Worm (Caenorhabditis elegans) whole organism, L1 larva: ENCODE data around the gene Y39B6A.41.

Experiments
- C04F5.9 ChIP-seq: sonication (generic microtip); optimal IDR thresholded peaks from 2 replicates; lab custom pipeline; 2016; ENCODE audit warnings: missing genetic modification characterization, missing compliant biosample characterization
- C16A3.4 ChIP-seq: fragments of 150-350 bp; optimal IDR thresholded peaks from 2 replicates; lab custom pipeline; 2014; ENCODE audit warnings: missing biosample characterization, missing genetic modification characterization
- C34B4.2 ChIP-seq: sonication (generic microtip); optimal IDR thresholded peaks from 2 replicates; lab custom pipeline; 2017; ENCODE audit warnings: mild to moderate bottlenecking, missing genetic modification characterization, missing compliant biosample characterization
- F16B12.6 ChIP-seq: fragments of 150-350 bp; optimal IDR thresholded peaks from 2 replicates; lab custom pipeline; 2014; ENCODE audit warnings: missing biosample characterization, missing genetic modification characterization
- Y116A8C.19 ChIP-seq: sonication (generic microtip); optimal IDR thresholded peaks from 2 replicates; lab custom pipeline; 2016; ENCODE audit warnings: missing compliant biosample characterization, missing genetic modification characterization, borderline replicate concordance
- ama-1 ChIP-seq: fragments of 150-350 bp; optimal IDR thresholded peaks from 2 replicates; lab custom pipeline; 2014
- blmp-1 ChIP-seq: fragments of 150-350 bp; optimal IDR thresholded peaks from 2 replicates; lab custom pipeline; 2014; ENCODE audit warnings: missing biosample characterization, missing genetic modification characterization
- ceh-63 ChIP-seq: fragments of 200-800 bp; sonication (Bioruptor generic); optimal IDR thresholded peaks from 2 replicates; lab custom pipeline; 2018; ENCODE audit warnings: mild to moderate bottlenecking, missing genetic modification characterization, missing compliant biosample characterization
- ceh-8 ChIP-seq: fragments of 200-800 bp; sonication (Bioruptor generic); optimal IDR thresholded peaks from 2 replicates; lab custom pipeline; 2018; ENCODE audit warnings: mild to moderate bottlenecking, missing genetic modification characterization, moderate library complexity, missing compliant biosample characterization
- ceh-88 ChIP-seq: fragments of 200-800 bp; sonication (Bioruptor generic); IDR thresholded peaks from 2 replicates; pipeline ENCODE4 v1.3.6; 2022; ENCODE audit warnings: missing genetic modification characterization, missing compliant biosample characterization
- ceh-90 ChIP-seq: sonication (generic microtip); optimal IDR thresholded peaks from 2 replicates; lab custom pipeline; 2016; ENCODE audit warnings: missing genetic modification characterization, missing compliant biosample characterization
- ces-1 ChIP-seq: fragments of 150-350 bp; optimal IDR thresholded peaks from 2 replicates; lab custom pipeline; 2014; ENCODE audit warnings: missing biosample characterization, missing genetic modification reagents, missing genetic modification characterization
- dpl-1 ChIP-seq, 3 experiments: fragments of 150-350 bp in 2 of 3; sonication (generic microtip) in 1 of 3; optimal IDR thresholded peaks; 2 replicates each; lab custom pipeline; 2014 to 2017; ENCODE audit warnings: missing biosample characterization in 3 of 3, missing genetic modification characterization in 3 of 3, missing genetic modification reagents in 3 of 3
- dsc-1 ChIP-seq: sonication (generic microtip); optimal IDR thresholded peaks from 2 replicates; lab custom pipeline; 2016; ENCODE audit warnings: mild to moderate bottlenecking, missing genetic modification characterization, missing compliant biosample characterization
- egl-13 ChIP-seq: sonication (generic microtip); optimal IDR thresholded peaks from 2 replicates; lab custom pipeline; 2016; ENCODE audit warnings: missing genotype, missing genetic modification reagents, missing genetic modification characterization, missing compliant biosample characterization
- egl-27 ChIP-seq, 2 experiments: fragments of 150-350 bp in 1 of 2; sonication (generic microtip); optimal IDR thresholded peaks; 3 replicates each; lab custom pipeline; 2017 to 2018; ENCODE audit warnings: missing biosample characterization in 2 of 2, missing genetic modification characterization in 2 of 2, missing genetic modification reagents in 2 of 2
- elt-2 ChIP-seq: sonication (generic microtip); optimal IDR thresholded peaks from 2 replicates; lab custom pipeline; 2016; ENCODE audit warnings: missing genetic modification characterization, mild to moderate bottlenecking, inconsistent platforms, missing compliant biosample characterization, missing genetic modification reagents
- fkh-10 ChIP-seq: sonication (generic microtip); optimal IDR thresholded peaks from 2 replicates; lab custom pipeline; 2017; ENCODE audit warnings: missing biosample characterization, missing genetic modification reagents, missing genetic modification characterization
- fkh-8 ChIP-seq: sonication (generic microtip); optimal IDR thresholded peaks from 2 replicates; lab custom pipeline; 2016; ENCODE audit warnings: mild to moderate bottlenecking, missing genetic modification characterization, missing compliant biosample characterization
- fos-1 ChIP-seq: fragments of 150-350 bp; optimal IDR thresholded peaks from 2 replicates; lab custom pipeline; 2014; ENCODE audit warnings: missing biosample characterization, missing genetic modification characterization
- grh-1 ChIP-seq: fragments of 200-800 bp; sonication (Bioruptor generic); IDR thresholded peaks from 2 replicates; pipeline ENCODE4 v1.3.6; 2022; ENCODE audit warnings: missing genetic modification reagents, missing genetic modification characterization, missing compliant biosample characterization
- hlh-17 ChIP-seq: fragments of 200-800 bp; sonication (Bioruptor generic); optimal IDR thresholded peaks from 2 replicates; lab custom pipeline; 2018; ENCODE audit warnings: missing genetic modification characterization, mild to moderate bottlenecking, missing compliant biosample characterization, moderate library complexity, borderline replicate concordance
- irx-1 ChIP-seq: sonication (generic microtip); optimal IDR thresholded peaks from 2 replicates; lab custom pipeline; 2016; ENCODE audit warnings: missing genetic modification characterization, missing compliant biosample characterization
- lin-13 ChIP-seq: fragments of 150-350 bp; optimal IDR thresholded peaks from 2 replicates; lab custom pipeline; 2014; ENCODE audit warnings: missing biosample characterization, missing genetic modification reagents, missing genetic modification characterization
- lin-14 ChIP-seq: fragments of 200-800 bp; sonication (Bioruptor generic); optimal IDR thresholded peaks from 2 replicates; lab custom pipeline; 2018; ENCODE audit warnings: mild to moderate bottlenecking, missing genetic modification characterization, moderate library complexity, missing compliant biosample characterization
- lin-15B ChIP-seq: fragments of 150-350 bp; sonication (generic microtip); optimal IDR thresholded peaks from 3 replicates; lab custom pipeline; 2014; ENCODE audit warnings: missing biosample characterization, missing genetic modification characterization
- lir-3 ChIP-seq: sonication (generic microtip); optimal IDR thresholded peaks from 2 replicates; lab custom pipeline; 2016; ENCODE audit warnings: mild to moderate bottlenecking, missing genetic modification characterization, moderate library complexity, missing compliant biosample characterization; ENCODE audit not compliant: poor library complexity
- lsy-2 ChIP-seq, 2 experiments: fragments of 150-350 bp; optimal IDR thresholded peaks; 2 replicates each; lab custom pipeline; 2014; ENCODE audit warnings: missing biosample characterization in 2 of 2, missing genetic modification characterization in 2 of 2
- mdl-1 ChIP-seq, 2 experiments: fragments of 150-350 bp; optimal IDR thresholded peaks; 2 replicates each; lab custom pipeline; 2014 to 2017; ENCODE audit warnings: missing biosample characterization in 2 of 2, missing genetic modification characterization in 2 of 2, inconsistent platforms in 1 of 2
- mep-1 ChIP-seq: fragments of 150-350 bp; optimal IDR thresholded peaks from 2 replicates; lab custom pipeline; 2014; ENCODE audit warnings: missing biosample characterization, missing genetic modification characterization
- nhr-12 ChIP-seq: sonication (generic microtip); optimal IDR thresholded peaks from 2 replicates; lab custom pipeline; 2017; ENCODE audit warnings: missing biosample characterization, missing genetic modification characterization
- nhr-19 ChIP-seq: fragments of 200-800 bp; sonication (Bioruptor generic); conservative IDR thresholded peaks from 2 replicates; pipeline ENCODE4 v1.3.6; 2022; ENCODE audit warnings: missing genetic modification characterization, missing compliant biosample characterization
- nhr-20 ChIP-seq: sonication (generic microtip); optimal IDR thresholded peaks from 2 replicates; lab custom pipeline; 2016; ENCODE audit warnings: mild to moderate bottlenecking, missing genetic modification characterization, missing compliant biosample characterization
- nhr-237 ChIP-seq: fragments of 150-350 bp; optimal IDR thresholded peaks from 2 replicates; lab custom pipeline; 2014; ENCODE audit warnings: missing biosample characterization, missing genetic modification characterization
- nhr-28 ChIP-seq: fragments of 150-350 bp; optimal IDR thresholded peaks from 2 replicates; lab custom pipeline; 2014; ENCODE audit warnings: missing biosample characterization, missing genetic modification characterization
- nhr-47 ChIP-seq: sonication (generic microtip); optimal IDR thresholded peaks from 2 replicates; lab custom pipeline; 2016; ENCODE audit warnings: mild to moderate bottlenecking, missing genetic modification characterization, moderate library complexity, missing compliant biosample characterization
- nhr-71 ChIP-seq: sonication (generic microtip); optimal IDR thresholded peaks from 2 replicates; lab custom pipeline; 2016; ENCODE audit warnings: mild to moderate bottlenecking, missing genetic modification characterization, moderate library complexity, missing compliant biosample characterization
- nhr-76 ChIP-seq: sonication (generic microtip); optimal IDR thresholded peaks from 2 replicates; lab custom pipeline; 2017; ENCODE audit warnings: missing biosample characterization, missing genetic modification characterization
- nhr-77 ChIP-seq: fragments of 150-350 bp; optimal IDR thresholded peaks from 2 replicates; lab custom pipeline; 2014; ENCODE audit warnings: missing biosample characterization, missing genetic modification characterization
- nhr-84 ChIP-seq: sonication (generic microtip); optimal IDR thresholded peaks from 2 replicates; lab custom pipeline; 2017; ENCODE audit warnings: missing biosample characterization, missing genetic modification characterization
- nhr-90 ChIP-seq: sonication (generic microtip); optimal IDR thresholded peaks from 2 replicates; lab custom pipeline; 2016; ENCODE audit warnings: mild to moderate bottlenecking, missing genetic modification characterization, missing compliant biosample characterization; ENCODE audit not compliant: poor library complexity
- pag-3 ChIP-seq: sonication (generic microtip); optimal IDR thresholded peaks from 2 replicates; lab custom pipeline; 2017; ENCODE audit warnings: missing genetic modification characterization, mild to moderate bottlenecking, missing compliant biosample characterization, antibody characterized with exemption, borderline replicate concordance; ENCODE audit not compliant: insufficient read depth
- pax-3 ChIP-seq: fragments of 200-800 bp; sonication (Bioruptor generic); optimal IDR thresholded peaks from 2 replicates; lab custom pipeline; 2018; ENCODE audit warnings: mild to moderate bottlenecking, missing genetic modification characterization, moderate library complexity, missing compliant biosample characterization
- rnt-1 ChIP-seq: sonication (generic microtip); optimal IDR thresholded peaks from 2 replicates; lab custom pipeline; 2016; ENCODE audit warnings: mild to moderate bottlenecking, missing genetic modification characterization, moderate library complexity, missing compliant biosample characterization
- skn-1 ChIP-seq: fragments of 150-350 bp; optimal IDR thresholded peaks from 2 replicates; lab custom pipeline; 2014; ENCODE audit warnings: missing biosample characterization, missing genetic modification characterization
- snu-23 ChIP-seq: sonication (generic microtip); optimal IDR thresholded peaks from 2 replicates; lab custom pipeline; 2016; ENCODE audit warnings: missing genetic modification characterization, missing compliant biosample characterization
- sox-4 ChIP-seq: sonication (generic microtip); optimal IDR thresholded peaks from 2 replicates; lab custom pipeline; 2016; ENCODE audit warnings: missing genetic modification characterization, missing compliant biosample characterization
- sptf-1 ChIP-seq: fragments of 150-350 bp; optimal IDR thresholded peaks from 2 replicates; lab custom pipeline; 2014; ENCODE audit warnings: missing biosample characterization, missing genetic modification characterization
- unc-130 ChIP-seq: fragments of 150-350 bp; optimal IDR thresholded peaks from 2 replicates; lab custom pipeline; 2017; ENCODE audit warnings: missing biosample characterization, missing genetic modification characterization, inconsistent platforms
- unc-30 ChIP-seq: sonication (generic microtip); optimal IDR thresholded peaks from 2 replicates; lab custom pipeline; 2017; ENCODE audit warnings: missing biosample characterization, missing genetic modification characterization
- unc-86 ChIP-seq: sonication (generic microtip); optimal IDR thresholded peaks from 2 replicates; lab custom pipeline; 2016; ENCODE audit warnings: missing genetic modification characterization, missing compliant biosample characterization
- vab-15 ChIP-seq: sonication (generic microtip); optimal IDR thresholded peaks from 2 replicates; lab custom pipeline; 2017; ENCODE audit warnings: missing genotype, mild to moderate bottlenecking, missing genetic modification characterization, missing compliant biosample characterization
- zag-1 ChIP-seq: fragments of 150-350 bp; optimal IDR thresholded peaks from 2 replicates; lab custom pipeline; 2014; ENCODE audit warnings: missing biosample characterization, missing genetic modification characterization

Y39B6A.41 gene

ce11 chrV:18990238-18990901 is 12.6 kb upstream of the Y39B6A.41 start, which contains the start of the genes reps-1 and Y39B6A.37 (continued):
- TF ChIP-seq C34B4.2 (tag; lab: Kevin White, UChicago) (no peak), fos-1 (tag; lab: Kevin White, UChicago) (no peak), F16B12.6 (peak; percentile 39), mep-1 (tag; lab: Kevin White, UChicago) (peak; percentile 88), ceh-8 (GFP tag; lab: Kevin White, UChicago) (peak; percentile 55), C16A3.4 (peak; percentile 43), skn-1 (tag; lab: Kevin White, UChicago) (peak; percentile 67), zag-1 (no peak), nhr-237 (tag; lab: Kevin White, UChicago) (peak; percentile 17), unc-130 (peak; percentile 67), grh-1 (GFP tag; lab: Robert Waterston, UW) (peak; percentile 70), ceh-63 (GFP tag; lab: Kevin White, UChicago) (no peak), nhr-77 (tag; lab: Kevin White, UChicago) (peak; percentile 16), C04F5.9 (tag; lab: Kevin White, UChicago) (peak; percentile 44), mdl-1 (tag; optimal IDR thresholded peaks at IDR 0.05; lab: Kevin White, UChicago) (peak in 1 of 2 experiments; percentile 31), nhr-84 (tag; lab: Kevin White, UChicago) (no peak), blmp-1 (tag; lab: Kevin White, UChicago) (peak; percentile 42), egl-27 (tag; optimal IDR thresholded peaks at IDR 0.05; lab: Kevin White, UChicago) (no peak), egl-13 (tag; lab: Kevin White, UChicago) (peak; percentile 49), nhr-47 (tag; lab: Kevin White, UChicago) (peak; percentile 89), pag-3 (no peak), sptf-1 (no peak), lin-13 (peak; percentile 73), unc-30 (tag; lab: Kevin White, UChicago) (no peak), ces-1 (GFP tag; lab: Kevin White, UChicago) (no peak), ama-1 (no peak), hlh-17 (GFP tag; lab: Kevin White, UChicago) (no peak), lsy-2 (tag; optimal IDR thresholded peaks at IDR 0.05; lab: Kevin White, UChicago) (peak; percentile 76 to 79), nhr-76 (tag; lab: Kevin White, UChicago) (no peak), nhr-90 (tag; lab: Kevin White, UChicago) (peak; percentile 78), fkh-8 (tag; lab: Kevin White, UChicago) (peak; percentile 52), lin-14 (GFP tag; lab: Kevin White, UChicago) (no peak), rnt-1 (tag; lab: Kevin White, UChicago) (peak; percentile 90), ceh-88 (GFP tag; lab: Robert Waterston, UW) (no peak), Y116A8C.19 (tag; lab: Kevin White, UChicago) (no peak), dpl-1 (GFP tag; optimal IDR thresholded peaks at IDR 0.05; lab: Kevin White, UChicago) (peak; percentile 72 to 82 (median 78)), nhr-28 (tag; lab: Kevin White, UChicago) (no peak), pax-3 (no peak), elt-2 (peak; percentile 53), nhr-12 (tag; lab: Kevin White, UChicago) (no peak), nhr-71 (tag; lab: Kevin White, UChicago) (peak; percentile 86)

- TF ChIP-seq vab-15, result no peak
- no peak for TF ChIP-seq lin-15B (tag; lab: Kevin White, UChicago)
- TF ChIP-seq fkh-10, result no peak
- no peak for TF ChIP-seq unc-130
- TF ChIP-seq unc-86 (tag; lab: Kevin White, UChicago), result no peak
- no peak for TF ChIP-seq ceh-90
- TF ChIP-seq irx-1 (tag; lab: Kevin White, UChicago), result no peak
- TF ChIP-seq snu-23 (GFP tag; lab: Kevin White, UChicago), result no peak
- no peak for TF ChIP-seq sox-4 (tag; lab: Kevin White, UChicago)
- TF ChIP-seq nhr-19 (GFP tag; lab: Robert Waterston, UW), result no peak
- no peak for TF ChIP-seq lir-3 (tag; lab: Kevin White, UChicago)
- TF ChIP-seq nhr-20 (tag; lab: Kevin White, UChicago), result no peak
- no peak for TF ChIP-seq mdl-1 (tag; optimal IDR thresholded peaks at IDR 0.05; lab: Kevin White, UChicago)
- TF ChIP-seq dsc-1, result no peak
- TF ChIP-seq hlh-17 (GFP tag; lab: Kevin White, UChicago), result no peak
- TF ChIP-seq elt-2, result no peak
These were observed 8.3 kb upstream of the Y39B6A.41 start for ce11 chrV:18986103-18986502.
